Fruit fly (Drosophila melanogaster) whole organism, prepupa: ENCODE data around the gene CG13045.

ENCODE experiments used
- Blimp-1 ChIP-seq: fragments of 200-800 bp; sonication (Bioruptor generic); optimal IDR thresholded peaks from 3 replicates; lab custom pipeline; 2017; ENCODE audit warnings: missing biosample characterization, missing genetic modification characterization, mild to moderate bottlenecking, moderate library complexity, missing genetic modification reagents
- CG6854 ChIP-seq: fragments of 200-800 bp; sonication (Bioruptor generic); optimal IDR thresholded peaks from 2 replicates; lab custom pipeline; 2017; ENCODE audit warnings: missing biosample characterization, mild to moderate bottlenecking, missing genetic modification characterization
- CG8119 ChIP-seq: fragments of 200-800 bp; sonication (Bioruptor generic); IDR thresholded peaks from 3 replicates; pipeline ENCODE4 v1.3.6; 2022; ENCODE audit warnings: missing biosample characterization, missing genetic modification characterization
- Gug ChIP-seq: fragments of 200-800 bp; sonication (Bioruptor generic); IDR thresholded peaks from 2 replicates; pipeline ENCODE4 v1.3.6; 2022; ENCODE audit warnings: missing biosample characterization, missing genetic modification characterization
- Lpt ChIP-seq: fragments of 200-800 bp; sonication (Bioruptor generic); optimal IDR thresholded peaks from 3 replicates; lab custom pipeline; 2016; ENCODE audit warnings: missing biosample characterization, missing genetic modification characterization
- Smox ChIP-seq: fragments of 200-800 bp; sonication (Bioruptor generic); optimal IDR thresholded peaks from 3 replicates; lab custom pipeline; 2016; ENCODE audit warnings: missing biosample characterization, missing genetic modification characterization
- Sox102F ChIP-seq: fragments of 200-800 bp; sonication (Bioruptor generic); optimal IDR thresholded peaks from 2 replicates; lab custom pipeline; 2016; ENCODE audit warnings: missing biosample characterization, mild to moderate bottlenecking, missing genetic modification characterization
- Sox14 ChIP-seq: fragments of 200-800 bp; sonication (Bioruptor generic); optimal IDR thresholded peaks from 3 replicates; lab custom pipeline; 2016; ENCODE audit warnings: missing biosample characterization, missing genetic modification characterization
- acj6 ChIP-seq: fragments of 200-800 bp; sonication (Bioruptor generic); optimal IDR thresholded peaks from 3 replicates; lab custom pipeline; 2016; ENCODE audit warnings: missing biosample characterization, missing genetic modification characterization
- dsx ChIP-seq: fragments of 200-800 bp; optimal IDR thresholded peaks from 3 replicates; lab custom pipeline; 2019; ENCODE audit warnings: missing biosample characterization, mild to moderate bottlenecking, missing genetic modification characterization, moderate library complexity; ENCODE audit not compliant: poor library complexity, severe bottlenecking
- fkh ChIP-seq: fragments of 200-800 bp; sonication (Bioruptor generic); optimal IDR thresholded peaks from 3 replicates; lab custom pipeline; 2017; ENCODE audit warnings: missing biosample characterization, mild to moderate bottlenecking, missing genetic modification characterization, moderate library complexity
- spab ChIP-seq: fragments of 200-800 bp; sonication (Bioruptor generic); optimal IDR thresholded peaks from 2 replicates; lab custom pipeline; 2017; ENCODE audit warnings: missing biosample characterization, mild to moderate bottlenecking, missing genetic modification characterization, missing genetic modification reagents
- vri ChIP-seq: fragments of 200-800 bp; sonication (Bioruptor generic); optimal IDR thresholded peaks from 3 replicates; lab custom pipeline; 2016; ENCODE audit warnings: missing biosample characterization, mild to moderate bottlenecking, missing genetic modification characterization

dm6 chr3L:16252255-16252654 lies 38.5 kb downstream of the CG13045 start, which contains the start of gene CG13055:
- TF ChIP-seq spab (GFP tag; lab: Kevin White, UChicago) (no peak), dsx (GFP tag; lab: Kevin White, UChicago) (no peak), Sox102F (no peak), Smox (GFP tag; lab: Kevin White, UChicago) (no peak), acj6 (GFP tag; lab: Kevin White, UChicago) (no peak), CG6854 (GFP tag; lab: Kevin White, UChicago) (no peak), CG8119 (GFP tag; lab: Robert Waterston, UW) (no peak), Lpt (no peak), Sox14 (GFP tag; lab: Kevin White, UChicago) (no peak), Gug (GFP tag; lab: Robert Waterston, UW) (no peak), fkh (GFP tag; lab: Kevin White, UChicago) (no peak), vri (no peak), Blimp-1 (no peak)
